Worm (Caenorhabditis elegans): Measurements from ENCODE around the gene W01D2.6.

DNA sequence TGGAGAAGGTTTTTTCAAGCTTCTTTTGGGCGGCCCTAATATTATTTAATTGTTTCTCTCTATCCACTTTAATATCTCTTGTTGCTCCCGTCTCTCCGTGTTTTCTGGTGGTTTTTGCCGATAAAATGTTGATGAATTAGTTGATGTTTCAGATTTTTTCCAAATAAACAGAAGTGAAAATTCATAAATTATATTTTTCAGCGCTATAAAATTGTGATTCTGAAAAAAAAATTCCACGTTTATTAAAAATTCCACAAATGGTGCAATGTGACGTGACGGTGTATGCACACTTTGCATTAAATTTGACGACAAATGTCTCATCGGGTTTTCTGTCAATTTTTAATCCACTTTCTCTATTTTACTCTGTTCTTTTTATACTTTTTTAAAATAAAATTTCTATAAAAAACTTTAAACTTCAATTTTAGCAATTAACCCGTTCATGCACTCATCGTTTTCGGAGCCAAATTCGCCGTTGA, 10.7 kb upstream of the W01D2.6 start, which contains the start of gene tbc-20:
- TF ChIP-seq unc-62 (GFP tag; optimal IDR thresholded peaks at IDR 0.05) (no peak), ztf-11 (tag; optimal IDR thresholded peaks at IDR 0.05) (no peak), ZK546.5 (tag; optimal IDR thresholded peaks at IDR 0.05) (no peak), lin-13 (GFP tag; optimal IDR thresholded peaks at IDR 0.05) (peak; percentile 20), sem-4 (tag; optimal IDR thresholded peaks at IDR 0.05) (peak; percentile 18), nhr-237 (tag; optimal IDR thresholded peaks at IDR 0.05) (no peak), elt-1 (tag; optimal IDR thresholded peaks at IDR 0.05) (no peak), egl-27 (tag; optimal IDR thresholded peaks at IDR 0.05) (no peak), nhr-12 (tag; optimal IDR thresholded peaks at IDR 0.05) (no peak), nhr-77 (tag; optimal IDR thresholded peaks at IDR 0.05) (peak; percentile 25), nhr-11 (tag; optimal IDR thresholded peaks at IDR 0.05) (no peak), Y55F3AM.14 (GFP tag; optimal IDR thresholded peaks at IDR 0.05) (no peak), fos-1 (tag; optimal IDR thresholded peaks at IDR 0.05) (no peak)

Data from whole organism, L2 larva.